Worm (Caenorhabditis elegans): ENCODE data around the gene srj-5.

- TF ChIP-seq T20F7.1 (GFP tag; optimal IDR thresholded peaks at IDR 0.05) (no peak), nhr-76 (tag; optimal IDR thresholded peaks at IDR 0.05) (no peak), daf-8 (GFP tag; IDR thresholded peaks at IDR 0.05) (no peak), ZK546.5 (tag; optimal IDR thresholded peaks at IDR 0.05) (no peak), egl-27 (tag; optimal IDR thresholded peaks at IDR 0.05) (no peak)
Measured at ce11 chrV:674213-674612, 21.4 kb upstream of the srj-5 start, which contains the start of gene sru-25.

Data from whole organism, L4 larva.